Worm (Caenorhabditis elegans): ENCODE measurements around the gene F32D1.11.
A peak's percentile ranks its signal among the peaks of the same experiment; 100 is the strongest.

ce11 chrV:4356047-4356612 lies 10.2 kb downstream of the F32D1.11 start:
- TF ChIP-seq lsy-2 (tag; optimal IDR thresholded peaks at IDR 0.05) (no peak), mep-1 (tag; optimal IDR thresholded peaks at IDR 0.05) (no peak), hlh-1 (tag; optimal IDR thresholded peaks at IDR 0.05) (no peak), ztf-11 (tag; optimal IDR thresholded peaks at IDR 0.05) (no peak), cnd-1 (tag; optimal IDR thresholded peaks at IDR 0.05) (no peak), nhr-237 (tag; optimal IDR thresholded peaks at IDR 0.05) (no peak), blmp-1 (tag; optimal IDR thresholded peaks at IDR 0.05) (no peak), zip-8 (tag; optimal IDR thresholded peaks at IDR 0.05) (no peak), ces-1 (GFP tag; optimal IDR thresholded peaks at IDR 0.05) (peak; percentile 94)
